Worm (Caenorhabditis elegans) whole organism, early embryonic: Measurements from ENCODE around the gene unc-39.

Source experiments
- ama-1 ChIP-seq: fragments of 150-350 bp; optimal IDR thresholded peaks from 2 replicates; lab custom pipeline; 2014
- hmbx-1 ChIP-seq: sonication (generic microtip); optimal IDR thresholded peaks from 2 replicates; lab custom pipeline; 2016; ENCODE audit warnings: mild to moderate bottlenecking, missing genetic modification characterization, missing compliant biosample characterization
- hmg-4 ChIP-seq: fragments of 200-800 bp; sonication (Bioruptor generic); optimal IDR thresholded peaks from 2 replicates; lab custom pipeline; 2018; ENCODE audit warnings: mild to moderate bottlenecking, missing genetic modification characterization, missing compliant biosample characterization
- pes-1 ChIP-seq: fragments of 200-800 bp; sonication (Bioruptor generic); IDR thresholded peaks from 2 replicates; pipeline ENCODE4 v1.3.6; 2022; ENCODE audit warnings: missing genetic modification reagents, missing genetic modification characterization, missing compliant biosample characterization

DNA sequence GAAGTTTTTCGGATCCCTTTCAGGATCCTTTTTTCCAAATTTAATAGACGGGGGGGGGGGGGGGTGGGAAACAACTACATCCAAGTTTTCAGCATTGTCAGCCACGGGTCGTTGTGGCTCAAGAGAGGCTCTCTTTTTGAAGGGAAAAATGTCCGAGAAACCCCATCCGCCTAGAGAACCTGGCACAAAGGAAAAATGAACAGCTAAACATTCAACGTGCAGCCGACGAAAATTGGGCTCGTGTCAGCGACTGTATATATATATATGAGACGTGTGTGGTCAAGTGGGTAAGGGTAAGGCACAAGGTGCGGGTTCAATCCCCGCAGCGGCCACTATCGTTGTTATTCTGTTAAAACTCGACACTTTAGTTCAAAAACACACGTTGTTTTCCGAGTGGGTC, 14.3 kb upstream of the unc-39 start, which contains the start of gene Y49A3A.4:
- no peak for TF ChIP-seq hmg-4 (GFP tag; lab: Kevin White, UChicago)
- TF ChIP-seq pes-1 (GFP tag; lab: Robert Waterston, UW): no peak
- TF ChIP-seq hmbx-1 (tag; lab: Kevin White, UChicago): no peak
- no peak for TF ChIP-seq ama-1
